Fruit fly (Drosophila melanogaster): ENCODE data around the gene SdhD.

The SdhD gene

dm6 chr3R:23752728-23753127 lies 7.7 kb downstream of the SdhD start, which contains the start of the genes RanBP3 and Rpt5 (continued):
- no peak for TF ChIP-seq CG1602 (GFP tag; optimal IDR thresholded peaks at IDR 0.05)
- TF ChIP-seq nom (GFP tag; optimal IDR thresholded peaks at IDR 0.05) = peak; percentile 62
- TF ChIP-seq sens-2 (GFP tag; IDR thresholded peaks at IDR 0.05) = no peak
- TF ChIP-seq CG12391 (tag; optimal IDR thresholded peaks at IDR 0.05) = peak; percentile 33
- no peak for TF ChIP-seq Ravus (GFP tag; IDR thresholded peaks at IDR 0.05)
- no peak for TF ChIP-seq CG16779 (GFP tag; IDR thresholded peaks at IDR 0.05)
- no peak for TF ChIP-seq Spps (tag; optimal IDR thresholded peaks at IDR 0.05)
- peak; percentile 30; the same call in 1 of the 2 replicates for TF ChIP-seq chm (GFP tag; IDR thresholded peaks at IDR 0.05)
- peak; percentile 51; the same call in 1 of the 2 replicates for TF ChIP-seq CG17612 (GFP tag; IDR thresholded peaks at IDR 0.05)
- TF ChIP-seq seq (GFP tag; IDR thresholded peaks at IDR 0.05) = no peak
- no peak for TF ChIP-seq CG3838 (GFP tag; optimal IDR thresholded peaks at IDR 0.05)
- peak; percentile 89 for TF ChIP-seq pzg (GFP tag; optimal IDR thresholded peaks at IDR 0.05)
- peak; percentile 81 for TF ChIP-seq HLH4C (GFP tag; IDR thresholded peaks at IDR 0.05; ENCODE audit: partially characterized antibody)
- no peak for TF ChIP-seq HLH3B (GFP tag; IDR thresholded peaks at IDR 0.05)
- peak; percentile 47 for TF ChIP-seq Adf1 (GFP tag; IDR thresholded peaks at IDR 0.05)
- peak; percentile 10 for TF ChIP-seq gcm2 (GFP tag; optimal IDR thresholded peaks at IDR 0.05)
- TF ChIP-seq croc (GFP tag; conservative IDR thresholded peaks at IDR 0.05) = no peak
- TF ChIP-seq CG18476 (GFP tag; optimal IDR thresholded peaks at IDR 0.05) = no peak
- TF ChIP-seq CG9932 (GFP tag; IDR thresholded peaks at IDR 0.05) = peak; percentile 83
- peak; percentile 49; the same call in 2 of the 3 replicates for TF ChIP-seq row (GFP tag; IDR thresholded peaks at IDR 0.05)
- TF ChIP-seq cwo (GFP tag; optimal IDR thresholded peaks at IDR 0.05) = no peak
- no peak for TF ChIP-seq D (optimal IDR thresholded peaks at IDR 0.05)
- TF ChIP-seq D (GFP tag; optimal IDR thresholded peaks at IDR 0.05) = no peak
- TF ChIP-seq CG17186 (GFP tag; optimal IDR thresholded peaks at IDR 0.05) = peak; percentile 69
- peak; percentile 50 for TF ChIP-seq CG17829 (tag; optimal IDR thresholded peaks at IDR 0.05)
- TF ChIP-seq sd (tag; optimal IDR thresholded peaks at IDR 0.05) = no peak
- no peak for TF ChIP-seq Asciz (GFP tag; optimal IDR thresholded peaks at IDR 0.05)
- TF ChIP-seq run (tag; optimal IDR thresholded peaks at IDR 0.05) = no peak
- TF ChIP-seq maf-S (GFP tag; optimal IDR thresholded peaks at IDR 0.05) = peak; percentile 63
- TF ChIP-seq CG4730 (GFP tag; IDR thresholded peaks at IDR 0.05) = no peak
- peak; percentile 75 for TF ChIP-seq caup (GFP tag; optimal IDR thresholded peaks at IDR 0.05; ENCODE audit: severe bottlenecking)
- no peak for TF ChIP-seq ham (GFP tag; IDR thresholded peaks at IDR 0.05)
- no peak for TF ChIP-seq gcm (GFP tag; optimal IDR thresholded peaks at IDR 0.05)
- TF ChIP-seq Meics (GFP tag; optimal IDR thresholded peaks at IDR 0.05) = no peak
- TF ChIP-seq CG12769 (tag; optimal IDR thresholded peaks at IDR 0.05) = no peak
- TF ChIP-seq Aef1 (GFP tag; IDR thresholded peaks at IDR 0.05) = 0 out of 3 replicates have a peak, but pooled peaks have one; percentile 16
- TF ChIP-seq CG8765 (GFP tag; IDR thresholded peaks at IDR 0.05) = no peak
- TF ChIP-seq Opbp (GFP tag; IDR thresholded peaks at IDR 0.05; ENCODE audit: partially characterized antibody) = peak; percentile 90
- no peak for TF ChIP-seq Elba2 (GFP tag; optimal IDR thresholded peaks at IDR 0.05)
- TF ChIP-seq Kr (GFP tag; optimal IDR thresholded peaks at IDR 0.05) = no peak
- peak; percentile 71 for TF ChIP-seq HLH54F (GFP tag; optimal IDR thresholded peaks at IDR 0.05)
- peak; percentile 61 for TF ChIP-seq CG12155 (GFP tag; optimal IDR thresholded peaks at IDR 0.05)
- no peak for TF ChIP-seq CG7745 (tag; optimal IDR thresholded peaks at IDR 0.05)
- TF ChIP-seq Hr3 (GFP tag; optimal IDR thresholded peaks at IDR 0.05) = peak; percentile 19
- no peak for TF ChIP-seq pnt (GFP tag; optimal IDR thresholded peaks at IDR 0.05)
- peak; percentile 32 for TF ChIP-seq corto (GFP tag; optimal IDR thresholded peaks at IDR 0.05)
- peak; percentile 63 for TF ChIP-seq ftz-f1 (GFP tag; optimal IDR thresholded peaks at IDR 0.05)
- TF ChIP-seq gce (GFP tag; IDR thresholded peaks at IDR 0.05) = peak; percentile 17; the same call in 1 of the 3 replicates
- TF ChIP-seq CTCF (GFP tag; optimal IDR thresholded peaks at IDR 0.05) = peak; percentile 44
- no peak for TF ChIP-seq H2.0 (GFP tag; IDR thresholded peaks at IDR 0.05)
- TF ChIP-seq Mrtf (GFP tag; IDR thresholded peaks at IDR 0.05) = no peak
- TF ChIP-seq CG17328 (GFP tag; IDR thresholded peaks at IDR 0.05) = no peak
- TF ChIP-seq CG10366 (GFP tag; IDR thresholded peaks at IDR 0.05) = peak; percentile 29

Data from whole organism, embryonic.